Fruit fly (Drosophila melanogaster) whole organism: ENCODE data around the gene spri.

Experiments used
- CG8478 ChIP-seq: fragments of >200 bp; optimal IDR thresholded peaks from 2 replicates; lab custom pipeline; 2018; ENCODE audit warnings: inconsistent platforms
- Dll ChIP-seq: fragments of >200 bp; optimal IDR thresholded peaks from 2 replicates; lab custom pipeline; 2017
- EcR ChIP-seq, 2 experiments: fragments of >200 bp; optimal IDR thresholded peaks; 2 replicates each; lab custom pipeline; 2017; ENCODE audit warnings: missing biosample characterization in 2 of 2, missing genetic modification characterization in 2 of 2, missing genetic modification reagents in 2 of 2
- pan ChIP-seq: fragments of >200 bp; optimal IDR thresholded peaks from 2 replicates; lab custom pipeline; 2017
- psq ChIP-seq: fragments of >200 bp; optimal IDR thresholded peaks from 2 replicates; lab custom pipeline; 2017
- usp ChIP-seq: fragments of >200 bp; optimal IDR thresholded peaks from 2 replicates; lab custom pipeline; 2017; ENCODE audit warnings: missing biosample characterization, missing genetic modification characterization, mixed read lengths

Gene spri

dm6 chrX:10515323-10515853, 69.8 kb downstream of the spri start:
- no peak for TF ChIP-seq CG8478 (lab: Kevin White, UChicago)

dm6 chrX:10514850-10515249, 70.4 kb downstream of the spri start:
- TF ChIP-seq Dll (no peak), CG8478 (lab: Kevin White, UChicago) (no peak), psq (no peak), EcR (GFP tag; optimal IDR thresholded peaks at IDR 0.05; lab: Kevin White, UChicago) (no peak), usp (GFP tag; lab: Kevin White, UChicago) (no peak), pan (lab: Kevin White, UChicago) (no peak)

dm6 chrX:10513611-10514010, 71.6 kb downstream of the spri start:
- no peak for TF ChIP-seq pan (lab: Kevin White, UChicago)
- no peak for TF ChIP-seq EcR (GFP tag; optimal IDR thresholded peaks at IDR 0.05; lab: Kevin White, UChicago)
- TF ChIP-seq usp (GFP tag; lab: Kevin White, UChicago) = no peak
- no peak for TF ChIP-seq psq

- no peak for TF ChIP-seq CG8478 (lab: Kevin White, UChicago)
- no peak for TF ChIP-seq EcR (GFP tag; optimal IDR thresholded peaks at IDR 0.05; lab: Kevin White, UChicago)
- TF ChIP-seq pan (lab: Kevin White, UChicago) = no peak
- no peak for TF ChIP-seq Dll
- TF ChIP-seq psq = no peak
- no peak for TF ChIP-seq usp (GFP tag; lab: Kevin White, UChicago)
Observed at dm6 chrX:10496319-10496718, 88.9 kb downstream of the spri start.

- TF ChIP-seq CG8478 (lab: Kevin White, UChicago) (no peak), Dll (no peak), EcR (GFP tag; optimal IDR thresholded peaks at IDR 0.05; lab: Kevin White, UChicago) (no peak), pan (lab: Kevin White, UChicago) (no peak), usp (GFP tag; lab: Kevin White, UChicago) (no peak), psq (no peak)
Observed at dm6 chrX:10487964-10488605, 97.1 kb downstream of the spri start.

dm6 chrX:10487105-10487504, 98.1 kb downstream of the spri start, which contains the start of gene CG32687:
TSS of gene CG32687 (minus strand) at chrX:10487205.
- TF ChIP-seq psq (no peak), CG8478 (lab: Kevin White, UChicago) (no peak), Dll (no peak), EcR (GFP tag; optimal IDR thresholded peaks at IDR 0.05; lab: Kevin White, UChicago) (no peak), usp (GFP tag; lab: Kevin White, UChicago) (no peak), pan (lab: Kevin White, UChicago) (no peak)

dm6 chrX:10486144-10487030, 98.8 kb downstream of the spri start:
- no peak for TF ChIP-seq CG8478 (lab: Kevin White, UChicago)
- TF ChIP-seq pan (lab: Kevin White, UChicago) = no peak
- no peak for TF ChIP-seq EcR (GFP tag; optimal IDR thresholded peaks at IDR 0.05; lab: Kevin White, UChicago)
- no peak for TF ChIP-seq Dll

- TF ChIP-seq pan (lab: Kevin White, UChicago) = peak; percentile 60
- TF ChIP-seq psq = no peak
Observed at dm6 chrX:10484206-10485112, 100.8 kb downstream of the spri start.

dm6 chrX:10478443-10479368, 106.5 kb downstream of the spri start, which contains the start of the genes CG2887 and PPP4R2r:
TSS of gene CG2887 (minus strand) at chrX:10478493.
TSS of gene PPP4R2r (plus strand) at chrX:10478838.
- TF ChIP-seq CG8478 (lab: Kevin White, UChicago) (no peak), usp (GFP tag; lab: Kevin White, UChicago) (no peak), psq (no peak), Dll (no peak), pan (lab: Kevin White, UChicago) (no peak), EcR (GFP tag; optimal IDR thresholded peaks at IDR 0.05; lab: Kevin White, UChicago) (no peak)

- TF ChIP-seq CG8478 (lab: Kevin White, UChicago) (no peak), pan (lab: Kevin White, UChicago) (no peak), Dll (no peak), usp (GFP tag; lab: Kevin White, UChicago) (no peak), psq (no peak), EcR (GFP tag; optimal IDR thresholded peaks at IDR 0.05; lab: Kevin White, UChicago) (no peak)
Observed at dm6 chrX:10474625-10475024, 110.6 kb downstream of the spri start, which contains the start of gene nocte. TSS of gene nocte (minus strand) at chrX:10474675.

- TF ChIP-seq Dll = peak; percentile 56
- no peak for TF ChIP-seq EcR (GFP tag; optimal IDR thresholded peaks at IDR 0.05; lab: Kevin White, UChicago)
- no peak for TF ChIP-seq pan (lab: Kevin White, UChicago)
- no peak for TF ChIP-seq CG8478 (lab: Kevin White, UChicago)
- no peak for TF ChIP-seq usp (GFP tag; lab: Kevin White, UChicago)
Observed at dm6 chrX:10474213-10474540, 111.0 kb downstream of the spri start.
